Fruit fly (Drosophila melanogaster): ENCODE data around the gene CG10646.
A peak's percentile ranks its signal among the peaks of the same experiment; 100 is the strongest.

CG10646 gene

DNA sequence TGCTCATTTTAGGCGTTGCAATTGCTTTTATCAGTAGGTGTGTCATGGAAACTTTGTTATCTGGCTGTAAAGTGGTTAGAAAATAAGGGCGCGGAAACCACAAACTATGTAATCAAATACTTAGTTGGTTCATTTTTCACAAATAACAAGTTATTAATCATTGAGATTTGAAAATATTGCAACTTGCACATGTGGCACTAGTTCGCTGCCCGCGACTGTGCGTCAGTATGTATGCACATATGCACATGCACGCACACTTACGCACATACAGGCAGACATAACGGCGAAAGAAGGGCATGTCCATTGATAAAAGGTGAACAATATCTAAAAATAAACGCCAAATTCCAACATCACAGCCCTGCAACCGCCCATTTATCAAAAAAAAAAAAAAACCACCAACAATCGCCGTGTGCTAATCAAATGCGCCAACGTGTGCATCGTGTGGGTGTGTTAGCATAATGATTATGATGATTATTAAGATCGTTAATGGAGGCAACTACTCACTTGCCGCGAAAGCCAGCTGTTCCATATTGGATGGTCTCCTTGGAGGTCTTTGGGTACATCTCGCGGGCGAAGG is 25.8 kb upstream of the CG10646 start (continued):
- no peak for TF ChIP-seq kni (GFP tag; optimal IDR thresholded peaks at IDR 0.05)
- no peak for TF ChIP-seq bbx (GFP tag; IDR thresholded peaks at IDR 0.05; ENCODE audit: partially characterized antibody)
- peak; percentile 34 for TF ChIP-seq CoRest (tag; optimal IDR thresholded peaks at IDR 0.05)
- no peak for TF ChIP-seq CG11093 (GFP tag; IDR thresholded peaks at IDR 0.05)
- no peak for TF ChIP-seq Doc3 (GFP tag; IDR thresholded peaks at IDR 0.05; ENCODE audit: partially characterized antibody)
- TF ChIP-seq ash1 (GFP tag; optimal IDR thresholded peaks at IDR 0.05): no peak
- no peak for TF ChIP-seq CG31224 (GFP tag; IDR thresholded peaks at IDR 0.05)
- TF ChIP-seq Lim3 (GFP tag; IDR thresholded peaks at IDR 0.05): no peak
- no peak for TF ChIP-seq CG8281 (tag; optimal IDR thresholded peaks at IDR 0.05)
- TF ChIP-seq da (GFP tag; optimal IDR thresholded peaks at IDR 0.05): no peak
- TF ChIP-seq usp (GFP tag; optimal IDR thresholded peaks at IDR 0.05): no peak
- TF ChIP-seq fu2 (GFP tag; optimal IDR thresholded peaks at IDR 0.05): no peak
- TF ChIP-seq dimm (GFP tag; IDR thresholded peaks at IDR 0.05): no peak
- no peak for TF ChIP-seq sim (GFP tag; IDR thresholded peaks at IDR 0.05)
- no peak for TF ChIP-seq HLH4C (GFP tag; IDR thresholded peaks at IDR 0.05; ENCODE audit: partially characterized antibody)
- no peak for TF ChIP-seq Dad (GFP tag; optimal IDR thresholded peaks at IDR 0.05)
- TF ChIP-seq fd96Cb (tag; optimal IDR thresholded peaks at IDR 0.05): peak; percentile 42
- TF ChIP-seq CG2678 (tag; optimal IDR thresholded peaks at IDR 0.05): peak; percentile 58
- peak; percentile 6; the same call in 1 of the 2 replicates for TF ChIP-seq CG4730 (GFP tag; IDR thresholded peaks at IDR 0.05)
- TF ChIP-seq CG8765 (GFP tag; IDR thresholded peaks at IDR 0.05): no peak; the same call in 1 of the 2 replicates
- TF ChIP-seq al (GFP tag; IDR thresholded peaks at IDR 0.05): no peak
- peak; percentile 12; the same call in 1 of the 2 replicates for TF ChIP-seq E2f1 (GFP tag; IDR thresholded peaks at IDR 0.05)
- TF ChIP-seq jigr1 (GFP tag; IDR thresholded peaks at IDR 0.05): no peak
- TF ChIP-seq bcd (GFP tag; optimal IDR thresholded peaks at IDR 0.05): peak; percentile 25
- no peak for TF ChIP-seq pita (GFP tag; optimal IDR thresholded peaks at IDR 0.05)
- peak; percentile 9 for TF ChIP-seq CG12942 (GFP tag; optimal IDR thresholded peaks at IDR 0.05)
- no peak for TF ChIP-seq gcm2 (GFP tag; optimal IDR thresholded peaks at IDR 0.05)
- peak; percentile 25 for TF ChIP-seq CG12071 (GFP tag; optimal IDR thresholded peaks at IDR 0.05)
- no peak for TF ChIP-seq Sox102F (GFP tag; optimal IDR thresholded peaks at IDR 0.05)
- peak; percentile 4 for TF ChIP-seq Hand (GFP tag; optimal IDR thresholded peaks at IDR 0.05)
- TF ChIP-seq CG11247 (GFP tag; IDR thresholded peaks at IDR 0.05): 0 out of 2 replicates have a peak, but pooled peaks have one; percentile 43
- no peak for TF ChIP-seq ham (GFP tag; IDR thresholded peaks at IDR 0.05)
- TF ChIP-seq gro (GFP tag; optimal IDR thresholded peaks at IDR 0.05): no peak
- no peak for TF ChIP-seq HmgZ (tag; optimal IDR thresholded peaks at IDR 0.05)
- peak; percentile 31 for TF ChIP-seq MESR4 (GFP tag; optimal IDR thresholded peaks at IDR 0.05)
- no peak for TF ChIP-seq CG17612 (GFP tag; IDR thresholded peaks at IDR 0.05)
- no peak for TF ChIP-seq Kr (GFP tag; optimal IDR thresholded peaks at IDR 0.05)
- peak; percentile 70 for TF ChIP-seq CG17359 (tag; optimal IDR thresholded peaks at IDR 0.05)
- peak in 1 of 2 experiments; percentile 53 for TF ChIP-seq Hr78 (GFP tag; optimal IDR thresholded peaks at IDR 0.05)
- TF ChIP-seq CG7372 (GFP tag; IDR thresholded peaks at IDR 0.05): no peak
- TF ChIP-seq CG10431 (GFP tag; optimal IDR thresholded peaks at IDR 0.05): no peak
- TF ChIP-seq CG6791 (GFP tag; IDR thresholded peaks at IDR 0.05; ENCODE audit: partially characterized antibody): no peak
- peak; percentile 34 for TF ChIP-seq kay (GFP tag; optimal IDR thresholded peaks at IDR 0.05)
- no peak for TF ChIP-seq CG3995 (GFP tag; optimal IDR thresholded peaks at IDR 0.05)
- TF ChIP-seq CG13624 (GFP tag; optimal IDR thresholded peaks at IDR 0.05): no peak
- peak; percentile 23 to 67 for TF ChIP-seq bsh (GFP tag; optimal IDR thresholded peaks at IDR 0.05)
- peak; percentile 44 for TF ChIP-seq CG15601 (tag; optimal IDR thresholded peaks at IDR 0.05)
- TF ChIP-seq CG6654 (GFP tag; optimal IDR thresholded peaks at IDR 0.05): peak; percentile 15
- TF ChIP-seq CG7357 (GFP tag; IDR thresholded peaks at IDR 0.05): 0 out of 3 replicates have a peak, but pooled peaks have one; percentile 29
- TF ChIP-seq CG1647 (GFP tag; optimal IDR thresholded peaks at IDR 0.05): no peak
